Fruit fly (Drosophila melanogaster): ENCODE results near the gene CG34025.

DNA sequence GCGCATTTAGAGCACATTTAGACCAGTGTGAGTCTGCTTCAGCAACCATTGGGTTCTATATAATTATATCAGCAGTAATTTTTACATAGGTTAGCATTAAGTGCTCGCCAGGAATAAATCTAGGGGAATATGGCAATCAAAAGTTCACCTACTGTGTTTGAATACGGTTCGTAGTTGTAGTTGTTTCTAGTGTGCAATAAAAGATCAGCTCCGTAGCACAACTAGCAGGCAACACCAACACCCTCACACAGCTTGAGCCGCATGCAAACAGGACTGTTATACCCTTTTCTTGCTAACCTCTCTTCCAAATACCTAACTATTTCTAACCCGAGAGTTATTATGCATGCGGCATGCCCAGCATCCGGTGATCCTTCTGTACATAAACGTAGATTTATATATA lies 9.3 kb downstream of the CG34025 start, which contains the start of gene CG32846:
- TF ChIP-seq CG8478 (optimal IDR thresholded peaks at IDR 0.05) (no peak), CTCF (optimal IDR thresholded peaks at IDR 0.05) (no peak)

Data from S2 (cell line).